Worm (Caenorhabditis elegans): ENCODE measurements around the gene K07F5.8.

K07F5.8 gene

ce11 chrIV:9811487-9811886, 38.0 kb downstream of the K07F5.8 start:
- TF ChIP-seq daf-12 (tag; optimal IDR thresholded peaks at IDR 0.05): no peak
- TF ChIP-seq lsy-12 (tag; optimal IDR thresholded peaks at IDR 0.05): no peak
- TF ChIP-seq elt-2 (tag; optimal IDR thresholded peaks at IDR 0.05): no peak
- TF ChIP-seq nhr-67 (tag; optimal IDR thresholded peaks at IDR 0.05): no peak
- TF ChIP-seq unc-39 (tag; optimal IDR thresholded peaks at IDR 0.05): no peak
- TF ChIP-seq ZK546.5 (tag; optimal IDR thresholded peaks at IDR 0.05): no peak

ce11 chrIV:9810633-9811032, 38.9 kb downstream of the K07F5.8 start, which contains the start of gene dct-15:
TSS of gene dct-15 (minus strand) at chrIV:9810733.
- TF ChIP-seq ztf-11 (tag; optimal IDR thresholded peaks at IDR 0.05) (no peak), pqm-1 (tag; optimal IDR thresholded peaks at IDR 0.05) (no peak)

- TF ChIP-seq egl-5 (tag; optimal IDR thresholded peaks at IDR 0.05) (no peak), nfya-1 (tag; optimal IDR thresholded peaks at IDR 0.05; ENCODE audit: insufficient read depth) (peak; percentile 38), lin-39 (tag; optimal IDR thresholded peaks at IDR 0.05) (no peak), aly-2 (tag; optimal IDR thresholded peaks at IDR 0.05) (no peak), skn-1 (tag; optimal IDR thresholded peaks at IDR 0.05) (no peak), nhr-11 (tag; optimal IDR thresholded peaks at IDR 0.05) (no peak), ztf-11 (tag; optimal IDR thresholded peaks at IDR 0.05) (no peak), ama-1 (optimal IDR thresholded peaks at IDR 0.05) (peak; percentile 79), jun-1 (tag; optimal IDR thresholded peaks at IDR 0.05) (peak; percentile 55), unc-39 (tag; optimal IDR thresholded peaks at IDR 0.05) (no peak), eor-1 (tag; optimal IDR thresholded peaks at IDR 0.05) (no peak), tbx-2 (tag; optimal IDR thresholded peaks at IDR 0.05) (no peak), ceh-28 (tag; optimal IDR thresholded peaks at IDR 0.05) (peak; percentile 57), elt-3 (tag; optimal IDR thresholded peaks at IDR 0.05) (no peak), snpc-4 (tag; optimal IDR thresholded peaks at IDR 0.05) (peak; percentile 52), nhr-23 (tag; optimal IDR thresholded peaks at IDR 0.05) (peak; percentile 90), pqm-1 (tag; optimal IDR thresholded peaks at IDR 0.05) (peak; percentile 58), nhr-28 (tag; optimal IDR thresholded peaks at IDR 0.05) (no peak), ztf-4 (tag; optimal IDR thresholded peaks at IDR 0.05) (no peak), ceh-16 (tag; optimal IDR thresholded peaks at IDR 0.05) (no peak), fos-1 (tag; optimal IDR thresholded peaks at IDR 0.05) (no peak), nhr-237 (tag; optimal IDR thresholded peaks at IDR 0.05) (no peak), sea-2 (GFP tag; optimal IDR thresholded peaks at IDR 0.05) (no peak), elt-2 (tag; optimal IDR thresholded peaks at IDR 0.05) (peak; percentile 82), nhr-43 (tag; optimal IDR thresholded peaks at IDR 0.05; ENCODE audit: poor library complexity, severe bottlenecking) (peak; percentile 64), nhr-77 (tag; optimal IDR thresholded peaks at IDR 0.05) (no peak), zag-1 (tag; optimal IDR thresholded peaks at IDR 0.05) (no peak), mml-1 (tag; optimal IDR thresholded peaks at IDR 0.05) (no peak), R02D3.7 (tag; optimal IDR thresholded peaks at IDR 0.05) (no peak), mdl-1 (tag; optimal IDR thresholded peaks at IDR 0.05) (no peak), fkh-2 (tag; optimal IDR thresholded peaks at IDR 0.05) (no peak), egl-27 (tag; optimal IDR thresholded peaks at IDR 0.05) (peak; percentile 23), pha-4 (tag; optimal IDR thresholded peaks at IDR 0.05) (peak; percentile 76), nhr-25 (tag; optimal IDR thresholded peaks at IDR 0.05) (peak; percentile 74), lin-15B (tag; optimal IDR thresholded peaks at IDR 0.05) (peak; percentile 29), lsy-12 (tag; optimal IDR thresholded peaks at IDR 0.05) (peak; percentile 35), unc-62 (GFP tag; optimal IDR thresholded peaks at IDR 0.05) (no peak)
Measured at ce11 chrIV:9803544-9803943, 46.0 kb downstream of the K07F5.8 start.

ce11 chrIV:9802711-9803110, 46.8 kb downstream of the K07F5.8 start, which contains the start of gene fat-3:
TSS of gene fat-3 (plus strand) at chrIV:9803023.
- TF ChIP-seq elt-2 (tag; optimal IDR thresholded peaks at IDR 0.05): peak; percentile 78
- TF ChIP-seq fkh-2 (tag; optimal IDR thresholded peaks at IDR 0.05): no peak
- no peak for TF ChIP-seq ceh-9 (tag; optimal IDR thresholded peaks at IDR 0.05)
- no peak for TF ChIP-seq unc-62 (GFP tag; optimal IDR thresholded peaks at IDR 0.05)
- TF ChIP-seq ceh-28 (tag; optimal IDR thresholded peaks at IDR 0.05): peak; percentile 46
- no peak for TF ChIP-seq zag-1 (tag; optimal IDR thresholded peaks at IDR 0.05)
- no peak for TF ChIP-seq egl-27 (tag; optimal IDR thresholded peaks at IDR 0.05)
- TF ChIP-seq pha-4 (tag; optimal IDR thresholded peaks at IDR 0.05): peak; percentile 19
- no peak for TF ChIP-seq sea-2 (GFP tag; optimal IDR thresholded peaks at IDR 0.05)
- TF ChIP-seq nhr-43 (tag; optimal IDR thresholded peaks at IDR 0.05; ENCODE audit: poor library complexity, severe bottlenecking): peak; percentile 15
- TF ChIP-seq unc-39 (tag; optimal IDR thresholded peaks at IDR 0.05): no peak
- peak; percentile 9 for TF ChIP-seq skn-1 (tag; optimal IDR thresholded peaks at IDR 0.05)
- no peak for TF ChIP-seq ama-1 (optimal IDR thresholded peaks at IDR 0.05)
- no peak for TF ChIP-seq R02D3.7 (tag; optimal IDR thresholded peaks at IDR 0.05)
- TF ChIP-seq tbx-2 (tag; optimal IDR thresholded peaks at IDR 0.05): no peak
- peak; percentile 63 for TF ChIP-seq pqm-1 (tag; optimal IDR thresholded peaks at IDR 0.05)
- no peak for TF ChIP-seq egl-5 (tag; optimal IDR thresholded peaks at IDR 0.05)
- no peak for TF ChIP-seq nhr-77 (tag; optimal IDR thresholded peaks at IDR 0.05)
